Fruit fly (Drosophila melanogaster) whole organism, pupa: Measurements from ENCODE around the gene Jhbp2.

ENCODE experiments used
- CG10348 ChIP-seq: fragments of 200-800 bp; sonication (Bioruptor generic); IDR thresholded peaks from 2 replicates; pipeline ENCODE4 v1.3.6; 2022; ENCODE audit warnings: missing biosample characterization, missing genetic modification characterization
- CG12605 ChIP-seq: fragments of 200-800 bp; sonication (Bioruptor generic); IDR thresholded peaks from 2 replicates; pipeline ENCODE4 v1.3.6; 2022; ENCODE audit warnings: missing biosample characterization, missing genetic modification characterization
- CG13204 ChIP-seq: fragments of 200-800 bp; sonication (Bioruptor generic); optimal IDR thresholded peaks from 2 replicates; lab custom pipeline; 2018; ENCODE audit warnings: missing biosample characterization, mild to moderate bottlenecking, missing genetic modification characterization, moderate library complexity
- CG14655 ChIP-seq: fragments of 200-800 bp; sonication (Bioruptor generic); optimal IDR thresholded peaks from 3 replicates; lab custom pipeline; 2017; ENCODE audit warnings: mild to moderate bottlenecking, missing biosample characterization, missing genetic modification reagents, missing genetic modification characterization
- CG15710 ChIP-seq: fragments of 200-800 bp; sonication (Bioruptor generic); optimal IDR thresholded peaks from 2 replicates; lab custom pipeline; 2018; ENCODE audit warnings: missing biosample characterization, mild to moderate bottlenecking, missing genetic modification characterization, moderate library complexity
- CG17806 ChIP-seq: fragments of 200-800 bp; sonication (Bioruptor generic); optimal IDR thresholded peaks from 2 replicates; lab custom pipeline; 2018; ENCODE audit warnings: missing biosample characterization, mild to moderate bottlenecking, missing genetic modification characterization, moderate library complexity
- CG32121 ChIP-seq: fragments of 200-800 bp; sonication (Bioruptor generic); IDR thresholded peaks from 2 replicates; pipeline ENCODE4 v1.3.6; 2022; ENCODE audit warnings: missing biosample characterization, missing genetic modification characterization
- CG34367 ChIP-seq: fragments of 200-800 bp; sonication (Bioruptor generic); optimal IDR thresholded peaks from 2 replicates; lab custom pipeline; 2018; ENCODE audit warnings: missing biosample characterization, mild to moderate bottlenecking, missing genetic modification characterization
- CG4496 ChIP-seq: fragments of 200-800 bp; sonication (Bioruptor generic); IDR thresholded peaks from 3 replicates; pipeline ENCODE4 v1.3.6; 2022; ENCODE audit warnings: missing biosample characterization, missing genetic modification characterization
- CG8159 ChIP-seq: fragments of 200-800 bp; sonication (Bioruptor generic); optimal IDR thresholded peaks from 3 replicates; lab custom pipeline; 2018; ENCODE audit warnings: missing biosample characterization, mild to moderate bottlenecking, missing genetic modification characterization, moderate library complexity
- CG8301 ChIP-seq: fragments of 200-800 bp; sonication (Bioruptor generic); optimal IDR thresholded peaks from 2 replicates; lab custom pipeline; 2018; ENCODE audit warnings: missing biosample characterization, mild to moderate bottlenecking, missing genetic modification characterization
- CG9948 ChIP-seq: fragments of 200-800 bp; sonication (Bioruptor generic); optimal IDR thresholded peaks from 2 replicates; lab custom pipeline; 2018; ENCODE audit warnings: missing biosample characterization, mild to moderate bottlenecking, missing genetic modification characterization, moderate library complexity
- D1 ChIP-seq: fragments of 200-800 bp; sonication (Bioruptor generic); optimal IDR thresholded peaks from 2 replicates; lab custom pipeline; 2018; ENCODE audit warnings: missing biosample characterization, mild to moderate bottlenecking, missing genetic modification characterization, moderate library complexity
- EcR ChIP-seq: fragments of 200-800 bp; sonication (Bioruptor generic); optimal IDR thresholded peaks from 3 replicates; lab custom pipeline; 2019; ENCODE audit warnings: missing biosample characterization, missing genetic modification characterization, mild to moderate bottlenecking, moderate library complexity, missing genetic modification reagents
- Ets98B ChIP-seq: fragments of 200-800 bp; sonication (Bioruptor generic); IDR thresholded peaks from 2 replicates; pipeline ENCODE4 v1.3.6; 2022; ENCODE audit warnings: missing biosample characterization, missing genetic modification characterization
- Pif1A ChIP-seq: fragments of 200-800 bp; sonication (Bioruptor generic); optimal IDR thresholded peaks from 3 replicates; lab custom pipeline; 2016; ENCODE audit warnings: missing biosample characterization, missing genetic modification characterization
- Pif1B ChIP-seq: fragments of 200-800 bp; sonication (Bioruptor generic); optimal IDR thresholded peaks from 3 replicates; lab custom pipeline; 2016; ENCODE audit warnings: missing biosample characterization, missing genetic modification characterization
- Snoo ChIP-seq: fragments of 200-800 bp; sonication (Bioruptor generic); optimal IDR thresholded peaks from 3 replicates; lab custom pipeline; 2017; ENCODE audit warnings: missing biosample characterization, mild to moderate bottlenecking, missing genetic modification characterization, inconsistent platforms
- fd96Ca ChIP-seq: fragments of 200-800 bp; sonication (Bioruptor generic); IDR thresholded peaks from 3 replicates; pipeline ENCODE4 v1.3.6; 2022; ENCODE audit warnings: missing biosample characterization, missing genetic modification characterization
- gl ChIP-seq: fragments of 200-800 bp; sonication (Bioruptor generic); optimal IDR thresholded peaks from 2 replicates; lab custom pipeline; 2018; ENCODE audit warnings: missing biosample characterization, mild to moderate bottlenecking, missing genetic modification characterization
- rn ChIP-seq: fragments of 200-800 bp; sonication (Bioruptor generic); IDR thresholded peaks from 2 replicates; pipeline ENCODE4 v1.3.6; 2022; ENCODE audit warnings: missing biosample characterization, missing genetic modification characterization

Jhbp2 gene

dm6 chr3R:4963917-4964316 is 2.8 kb upstream of the Jhbp2 start:
- no peak for TF ChIP-seq Pif1A (GFP tag; lab: Kevin White, UChicago)
- no peak for TF ChIP-seq CG12605 (GFP tag; lab: Robert Waterston, UW)
- no peak for TF ChIP-seq CG10348 (GFP tag; lab: Robert Waterston, UW)
- TF ChIP-seq Ets98B, result no peak
- no peak for TF ChIP-seq Pif1B (GFP tag; lab: Kevin White, UChicago)
- no peak for TF ChIP-seq CG13204 (GFP tag; lab: Kevin White, UChicago)
- TF ChIP-seq CG15710 (tag; lab: Kevin White, UChicago), result no peak

dm6 chr3R:4963370-4963769 is 2.2 kb upstream of the Jhbp2 start:
- TF ChIP-seq gl (no peak), EcR (GFP tag; lab: Kevin White, UChicago) (peak; percentile 91), CG8159 (no peak), CG4496 (GFP tag; lab: Robert Waterston, UW) (no peak), CG12605 (GFP tag; lab: Robert Waterston, UW) (no peak), rn (GFP tag; lab: Robert Waterston, UW) (no peak), CG13204 (GFP tag; lab: Kevin White, UChicago) (no peak), CG17806 (tag; lab: Kevin White, UChicago) (no peak), CG8301 (tag; lab: Kevin White, UChicago) (no peak), Snoo (tag; lab: Kevin White, UChicago) (peak; percentile 30), Ets98B (no peak), CG9948 (tag; lab: Kevin White, UChicago) (no peak)

dm6 chr3R:4962689-4963088 is 1.5 kb upstream of the Jhbp2 start:
- peak; percentile 56 for TF ChIP-seq D1 (tag; lab: Kevin White, UChicago)
- TF ChIP-seq CG14655 (GFP tag; lab: Kevin White, UChicago), result no peak
- TF ChIP-seq, all 21 proteins: peak for 1

- no peak for TF ChIP-seq CG14655 (GFP tag; lab: Kevin White, UChicago)
- no peak for TF ChIP-seq gl
- TF ChIP-seq CG34367 (tag; lab: Kevin White, UChicago), result no peak
- TF ChIP-seq CG15710 (tag; lab: Kevin White, UChicago), result no peak
- TF ChIP-seq Pif1A (GFP tag; lab: Kevin White, UChicago), result no peak
- TF ChIP-seq Pif1B (GFP tag; lab: Kevin White, UChicago), result no peak
- no peak for TF ChIP-seq CG4496 (GFP tag; lab: Robert Waterston, UW)
- TF ChIP-seq EcR (GFP tag; lab: Kevin White, UChicago), result no peak
- TF ChIP-seq fd96Ca (GFP tag; lab: Robert Waterston, UW), result no peak
- TF ChIP-seq CG12605 (GFP tag; lab: Robert Waterston, UW), result no peak
- TF ChIP-seq CG8301 (tag; lab: Kevin White, UChicago), result no peak
- TF ChIP-seq CG32121 (GFP tag; lab: Robert Waterston, UW), result no peak
Observed at dm6 chr3R:4961946-4962345, 795 bp upstream of the Jhbp2 start.

dm6 chr3R:4960107-4960506 is 1.0 kb downstream of the Jhbp2 start:
- TF ChIP-seq D1 (tag; lab: Kevin White, UChicago), result no peak
- peak; percentile 73 for TF ChIP-seq EcR (GFP tag; lab: Kevin White, UChicago)

- TF ChIP-seq Pif1A (GFP tag; lab: Kevin White, UChicago) (no peak), CG10348 (GFP tag; lab: Robert Waterston, UW) (0 out of 2 replicates have a peak, but pooled peaks have one; percentile 30), CG13204 (GFP tag; lab: Kevin White, UChicago) (no peak), Ets98B (peak; percentile 58), rn (GFP tag; lab: Robert Waterston, UW) (peak; percentile 22; the same call in 1 of the 2 replicates), CG9948 (tag; lab: Kevin White, UChicago) (no peak), CG17806 (tag; lab: Kevin White, UChicago) (no peak), Snoo (tag; lab: Kevin White, UChicago) (no peak), CG32121 (GFP tag; lab: Robert Waterston, UW) (peak; percentile 64), EcR (GFP tag; lab: Kevin White, UChicago) (no peak), CG8301 (tag; lab: Kevin White, UChicago) (peak; percentile 72), fd96Ca (GFP tag; lab: Robert Waterston, UW) (peak; percentile 55; the same call in 2 of the 3 replicates), gl (no peak), CG15710 (tag; lab: Kevin White, UChicago) (no peak), CG12605 (GFP tag; lab: Robert Waterston, UW) (0 out of 2 replicates have a peak, but pooled peaks have one; percentile 30), CG8159 (no peak), Pif1B (GFP tag; lab: Kevin White, UChicago) (no peak), CG4496 (GFP tag; lab: Robert Waterston, UW) (peak; percentile 55; the same call in 2 of the 3 replicates), CG34367 (tag; lab: Kevin White, UChicago) (no peak), D1 (tag; lab: Kevin White, UChicago) (no peak), CG14655 (GFP tag; lab: Kevin White, UChicago) (peak; percentile 73)
Observed at dm6 chr3R:4957812-4958211, 3.3 kb downstream of the Jhbp2 start.

- TF ChIP-seq gl, result no peak
- no peak for TF ChIP-seq CG14655 (GFP tag; lab: Kevin White, UChicago)
- no peak for TF ChIP-seq CG15710 (tag; lab: Kevin White, UChicago)
- no peak for TF ChIP-seq CG4496 (GFP tag; lab: Robert Waterston, UW)
- no peak for TF ChIP-seq CG8301 (tag; lab: Kevin White, UChicago)
- TF ChIP-seq EcR (GFP tag; lab: Kevin White, UChicago), result no peak
- no peak for TF ChIP-seq CG17806 (tag; lab: Kevin White, UChicago)
Observed at dm6 chr3R:4955152-4955551, 6.0 kb downstream of the Jhbp2 start, which contains the start of gene Jhbp3. Gene Jhbp3 (minus strand): TSS chr3R:4955252.
